Worm (Caenorhabditis elegans): ENCODE measurements around the gene T02E9.5.

DNA sequence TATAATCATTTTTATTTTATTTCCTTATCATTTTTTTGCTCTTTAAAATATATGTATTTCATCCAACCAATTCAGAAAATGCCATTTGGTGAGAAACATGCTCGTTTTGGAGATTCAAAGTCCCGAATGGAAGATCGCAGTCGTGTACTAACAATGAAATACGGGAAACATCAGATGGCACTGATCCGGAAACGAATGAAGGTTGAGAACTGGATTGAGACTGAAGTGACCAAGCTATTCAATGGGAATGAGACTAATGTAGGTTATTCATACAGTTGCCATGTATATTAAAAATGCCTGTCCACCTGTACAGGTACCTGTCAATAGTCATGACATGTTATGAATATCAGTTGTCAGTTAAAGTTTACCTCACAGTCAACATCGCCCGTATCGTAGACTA is 41.0 kb downstream of the T02E9.5 start, which contains the start of gene F55C10.5:
- TF ChIP-seq let-607 (tag; optimal IDR thresholded peaks at IDR 0.05): no peak
- no peak for TF ChIP-seq ztf-6 (GFP tag; IDR thresholded peaks at IDR 0.05)
- TF ChIP-seq somi-1 (GFP tag; optimal IDR thresholded peaks at IDR 0.05): no peak
- TF ChIP-seq bed-2 (GFP tag; IDR thresholded peaks at IDR 0.05): no peak
- no peak for TF ChIP-seq dox-1 (GFP tag; IDR thresholded peaks at IDR 0.05)
- TF ChIP-seq nfya-1 (tag; optimal IDR thresholded peaks at IDR 0.05; ENCODE audit: borderline replicate concordance, insufficient read depth): no peak
- TF ChIP-seq lag-1 (GFP tag; IDR thresholded peaks at IDR 0.05): no peak
- TF ChIP-seq him-1 (tag; optimal IDR thresholded peaks at IDR 0.05): no peak
- TF ChIP-seq fkh-3 (tag; optimal IDR thresholded peaks at IDR 0.05): no peak
- no peak for TF ChIP-seq ccch-3 (GFP tag; optimal IDR thresholded peaks at IDR 0.05)
- no peak for TF ChIP-seq unc-130 (GFP tag; optimal IDR thresholded peaks at IDR 0.05)
- no peak for TF ChIP-seq B0336.3 (GFP tag; IDR thresholded peaks at IDR 0.05)
- no peak for TF ChIP-seq cebp-2 (GFP tag; IDR thresholded peaks at IDR 0.05)

Data from whole organism, young adult.